Worm (Caenorhabditis elegans) whole organism, L4/young adult: ENCODE results near the gene C06H5.13.

ENCODE experiments used
- W03F9.2 ChIP-seq: fragments of 150-350 bp; optimal IDR thresholded peaks from 2 replicates; lab custom pipeline; 2014; ENCODE audit warnings: missing biosample characterization, missing genetic modification characterization
- him-1 ChIP-seq: sonication (generic microtip); optimal IDR thresholded peaks from 2 replicates; lab custom pipeline; 2016; ENCODE audit warnings: missing genotype, missing genetic modification reagents, missing genetic modification characterization, missing compliant biosample characterization

DNA sequence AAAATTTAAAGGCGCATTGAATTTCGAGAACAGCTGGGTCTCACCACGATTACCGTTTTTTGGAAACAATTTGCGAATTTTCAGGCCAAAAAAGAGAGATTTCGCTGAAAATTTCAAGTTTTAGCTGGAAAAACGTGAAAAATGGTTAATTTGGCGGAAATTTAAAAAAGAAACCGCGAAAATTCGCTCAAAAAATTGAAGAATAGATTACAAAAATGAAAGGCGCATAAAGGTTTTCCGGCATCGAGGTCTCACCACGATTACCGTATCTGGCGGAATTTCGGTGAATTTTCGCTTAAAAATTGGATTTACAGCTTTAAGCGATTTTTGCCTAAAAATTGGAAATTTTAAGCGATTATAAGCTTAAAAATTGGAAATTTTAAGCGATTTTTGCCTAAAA is 38.0 kb downstream of the C06H5.13 start:
- TF ChIP-seq W03F9.2 (tag; lab: Kevin White, UChicago) (no peak), him-1 (tag; lab: Kevin White, UChicago) (no peak)
